Worm (Caenorhabditis elegans): ENCODE data around the gene manf-1.
"Not testable (repeated sequence)": the region's sequence is repeated elsewhere in the genome, so short reads cannot be mapped to it uniquely, and the experiment has no call there.

manf-1 gene

ce11 chrIV:2922196-2922595 lies 6.0 kb downstream of the manf-1 start, which contains the start of gene fbxc-45:
Gene fbxc-45 (minus strand): TSS chrIV:2922243.
- no peak for TF ChIP-seq T22C8.4 (GFP tag; IDR thresholded peaks at IDR 0.05)
- TF ChIP-seq ref-1 (GFP tag; conservative IDR thresholded peaks at IDR 0.05): no peak
- TF ChIP-seq flt-1 (GFP tag; IDR thresholded peaks at IDR 0.05): no peak
- TF ChIP-seq tab-1 (GFP tag; IDR thresholded peaks at IDR 0.05): no peak
- TF ChIP-seq med-1 (GFP tag; optimal IDR thresholded peaks at IDR 0.05; ENCODE audit: insufficient read depth): no peak
- TF ChIP-seq klf-2 (GFP tag; conservative IDR thresholded peaks at IDR 0.05): no peak
- no peak for TF ChIP-seq ztf-23 (GFP tag; IDR thresholded peaks at IDR 0.05)
- TF ChIP-seq cog-1 (tag; optimal IDR thresholded peaks at IDR 0.05): no peak
- TF ChIP-seq ztf-29 (GFP tag; IDR thresholded peaks at IDR 0.05): no peak

ce11 chrIV:2917729-2918128 lies 10.5 kb downstream of the manf-1 start, which contains the start of gene Y54G2A.50:
Gene Y54G2A.50 (plus strand): TSS chrIV:2918029.
- TF ChIP-seq tab-1 (GFP tag; IDR thresholded peaks at IDR 0.05); ztf-29 (GFP tag; IDR thresholded peaks at IDR 0.05); ref-1 (GFP tag; conservative IDR thresholded peaks at IDR 0.05): not testable (repeated sequence)

ce11 chrIV:2916043-2916442 lies 12.2 kb downstream of the manf-1 start:
- no peak for TF ChIP-seq T22C8.4 (GFP tag; IDR thresholded peaks at IDR 0.05)
- TF ChIP-seq ztf-23 (GFP tag; IDR thresholded peaks at IDR 0.05): no peak
- no peak for TF ChIP-seq klf-2 (GFP tag; conservative IDR thresholded peaks at IDR 0.05)
- TF ChIP-seq ztf-29 (GFP tag; IDR thresholded peaks at IDR 0.05): no peak
- no peak for TF ChIP-seq med-1 (GFP tag; optimal IDR thresholded peaks at IDR 0.05; ENCODE audit: insufficient read depth)

ce11 chrIV:2914545-2914944 lies 13.7 kb downstream of the manf-1 start:
- TF ChIP-seq med-1 (GFP tag; optimal IDR thresholded peaks at IDR 0.05; ENCODE audit: insufficient read depth) (no peak), ref-1 (GFP tag; conservative IDR thresholded peaks at IDR 0.05) (no peak), tab-1 (GFP tag; IDR thresholded peaks at IDR 0.05) (no peak), klf-2 (GFP tag; conservative IDR thresholded peaks at IDR 0.05) (no peak), flt-1 (GFP tag; IDR thresholded peaks at IDR 0.05) (no peak), ztf-29 (GFP tag; IDR thresholded peaks at IDR 0.05) (no peak), T22C8.4 (GFP tag; IDR thresholded peaks at IDR 0.05) (no peak), cog-1 (tag; optimal IDR thresholded peaks at IDR 0.05) (no peak), ztf-23 (GFP tag; IDR thresholded peaks at IDR 0.05) (no peak)

ce11 chrIV:2897644-2898160 lies 30.5 kb downstream of the manf-1 start, which contains the start of gene Y54G2A.36:
Gene Y54G2A.36 (plus strand): TSS chrIV:2897694.
- no peak for TF ChIP-seq med-1 (GFP tag; optimal IDR thresholded peaks at IDR 0.05; ENCODE audit: insufficient read depth)
- TF ChIP-seq T22C8.4 (GFP tag; IDR thresholded peaks at IDR 0.05): no peak
- no peak for TF ChIP-seq ref-1 (GFP tag; conservative IDR thresholded peaks at IDR 0.05)
- TF ChIP-seq tab-1 (GFP tag; IDR thresholded peaks at IDR 0.05): no peak
- TF ChIP-seq klf-2 (GFP tag; conservative IDR thresholded peaks at IDR 0.05): no peak

ce11 chrIV:2895986-2896660 lies 32.1 kb downstream of the manf-1 start:
- TF ChIP-seq cog-1 (tag; optimal IDR thresholded peaks at IDR 0.05): peak; percentile 14

- not testable (repeated sequence) for TF ChIP-seq ztf-23 (GFP tag; IDR thresholded peaks at IDR 0.05); cog-1 (tag; optimal IDR thresholded peaks at IDR 0.05); ztf-29 (GFP tag; IDR thresholded peaks at IDR 0.05)
Measured at ce11 chrIV:2894630-2895029, 33.6 kb downstream of the manf-1 start, which contains the start of gene Y54G2A.19. Gene Y54G2A.19 (minus strand): TSS chrIV:2894730.

ce11 chrIV:2893486-2893842 lies 34.8 kb downstream of the manf-1 start:
- TF ChIP-seq klf-2 (GFP tag; conservative IDR thresholded peaks at IDR 0.05) (no peak), ref-1 (GFP tag; conservative IDR thresholded peaks at IDR 0.05) (no peak), ztf-23 (GFP tag; IDR thresholded peaks at IDR 0.05) (no peak)

- TF ChIP-seq tab-1 (GFP tag; IDR thresholded peaks at IDR 0.05) (no peak), klf-2 (GFP tag; conservative IDR thresholded peaks at IDR 0.05) (no peak)
Measured at ce11 chrIV:2892787-2893485, 35.3 kb downstream of the manf-1 start.

ce11 chrIV:2892395-2892786 lies 35.8 kb downstream of the manf-1 start, which contains the start of gene Y54G2A.18:
Gene Y54G2A.18 (minus strand): TSS chrIV:2892495.
- no peak for TF ChIP-seq ztf-29 (GFP tag; IDR thresholded peaks at IDR 0.05)
- no peak for TF ChIP-seq med-1 (GFP tag; optimal IDR thresholded peaks at IDR 0.05; ENCODE audit: insufficient read depth)
- TF ChIP-seq klf-2 (GFP tag; conservative IDR thresholded peaks at IDR 0.05): no peak
- TF ChIP-seq ztf-23 (GFP tag; IDR thresholded peaks at IDR 0.05): no peak
- no peak for TF ChIP-seq tab-1 (GFP tag; IDR thresholded peaks at IDR 0.05)
- no peak for TF ChIP-seq T22C8.4 (GFP tag; IDR thresholded peaks at IDR 0.05)
- TF ChIP-seq flt-1 (GFP tag; IDR thresholded peaks at IDR 0.05): no peak
- no peak for TF ChIP-seq ref-1 (GFP tag; conservative IDR thresholded peaks at IDR 0.05)
- no peak for TF ChIP-seq cog-1 (tag; optimal IDR thresholded peaks at IDR 0.05)

All from whole organism, midembryonic.